Worm (Caenorhabditis elegans): ENCODE measurements around the gene C27H6.8.

DNA sequence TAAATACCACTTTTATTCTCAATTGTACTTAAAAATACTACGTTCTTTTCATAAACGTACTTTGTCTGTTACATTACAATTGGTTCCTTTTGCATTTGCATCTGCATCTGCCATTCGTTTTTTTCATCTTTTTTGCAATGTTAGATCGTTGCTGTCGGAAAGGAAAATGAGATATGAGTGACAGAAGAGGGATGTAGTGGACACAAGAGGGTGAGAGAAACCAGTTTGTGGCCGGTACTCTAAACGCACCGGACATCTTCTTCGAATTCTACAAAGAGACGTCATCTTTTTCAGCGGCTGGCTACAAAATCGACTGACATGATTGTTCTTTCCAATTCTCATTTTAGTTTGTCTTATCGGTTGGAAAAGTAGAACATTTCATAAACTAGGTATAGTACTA lies 15.1 kb upstream of the C27H6.8 start:
- TF ChIP-seq ama-1 (optimal IDR thresholded peaks at IDR 0.05): no peak
- no peak for TF ChIP-seq ets-7 (tag; optimal IDR thresholded peaks at IDR 0.05)
- TF ChIP-seq ceh-13 (GFP tag; optimal IDR thresholded peaks at IDR 0.05): no peak
- TF ChIP-seq hnd-1 (tag; optimal IDR thresholded peaks at IDR 0.05): no peak
- no peak for TF ChIP-seq hmg-4 (GFP tag; optimal IDR thresholded peaks at IDR 0.05)
- TF ChIP-seq flt-1 (GFP tag; IDR thresholded peaks at IDR 0.05): no peak
- no peak for TF ChIP-seq ceh-36 (tag; optimal IDR thresholded peaks at IDR 0.05)
- no peak for TF ChIP-seq tbx-11 (GFP tag; IDR thresholded peaks at IDR 0.05)
- no peak for TF ChIP-seq hmbx-1 (tag; optimal IDR thresholded peaks at IDR 0.05)
- no peak for TF ChIP-seq F13C5.2 (tag; optimal IDR thresholded peaks at IDR 0.05)
- no peak for TF ChIP-seq sea-1 (GFP tag; conservative IDR thresholded peaks at IDR 0.05)
- TF ChIP-seq B0310.2 (tag; optimal IDR thresholded peaks at IDR 0.05): no peak

All from whole organism, early embryonic.